Fruit fly (Drosophila melanogaster) whole organism, pupa: ENCODE results near the gene Rbp6.

Experiments
- CG13204 ChIP-seq: fragments of 200-800 bp; sonication (Bioruptor generic); optimal IDR thresholded peaks from 2 replicates; lab custom pipeline; 2018; ENCODE audit warnings: missing biosample characterization, mild to moderate bottlenecking, missing genetic modification characterization, moderate library complexity
- CG17806 ChIP-seq: fragments of 200-800 bp; sonication (Bioruptor generic); optimal IDR thresholded peaks from 2 replicates; lab custom pipeline; 2018; ENCODE audit warnings: missing biosample characterization, mild to moderate bottlenecking, missing genetic modification characterization, moderate library complexity
- CG32121 ChIP-seq: fragments of 200-800 bp; sonication (Bioruptor generic); IDR thresholded peaks from 2 replicates; pipeline ENCODE4 v1.3.6; 2022; ENCODE audit warnings: missing biosample characterization, missing genetic modification characterization
- CG4496 ChIP-seq: fragments of 200-800 bp; sonication (Bioruptor generic); IDR thresholded peaks from 3 replicates; pipeline ENCODE4 v1.3.6; 2022; ENCODE audit warnings: missing biosample characterization, missing genetic modification characterization
- CG9948 ChIP-seq: fragments of 200-800 bp; sonication (Bioruptor generic); optimal IDR thresholded peaks from 2 replicates; lab custom pipeline; 2018; ENCODE audit warnings: missing biosample characterization, mild to moderate bottlenecking, missing genetic modification characterization, moderate library complexity
- Pif1B ChIP-seq: fragments of 200-800 bp; sonication (Bioruptor generic); optimal IDR thresholded peaks from 3 replicates; lab custom pipeline; 2016; ENCODE audit warnings: missing biosample characterization, missing genetic modification characterization

dm6 chr3L:17226330-17226729 is 11.7 kb downstream of the Rbp6 start:
- TF ChIP-seq Pif1B (GFP tag; lab: Kevin White, UChicago), result no peak
- TF ChIP-seq CG4496 (GFP tag; lab: Robert Waterston, UW), result 0 out of 3 replicates have a peak, but pooled peaks have one; percentile 36
- TF ChIP-seq CG9948, result no peak
- TF ChIP-seq CG17806 (tag; lab: Kevin White, UChicago), result no peak
- TF ChIP-seq CG32121, result no peak
- TF ChIP-seq CG13204 (GFP tag; lab: Kevin White, UChicago), result no peak
